Fruit fly (Drosophila melanogaster) whole organism, embryonic: Measurements from ENCODE around the gene vkg.

Experiments used
- Atf6 ChIP-seq: fragments of 200-800 bp; sonication (Bioruptor generic); IDR thresholded peaks from 2 replicates; pipeline ENCODE4 v1.3.6; 2022; ENCODE audit warnings: missing biosample characterization, missing genetic modification characterization
- Bgb ChIP-seq: fragments of 200-800 bp; sonication (Bioruptor generic); IDR thresholded peaks from 2 replicates; pipeline ENCODE4 v1.3.6; 2022; ENCODE audit warnings: missing biosample characterization, missing genetic modification characterization; ENCODE audit not compliant: partially characterized antibody
- CG10147 ChIP-seq: fragments of 200-800 bp; sonication (Bioruptor generic); optimal IDR thresholded peaks from 2 replicates; lab custom pipeline; 2019; ENCODE audit warnings: missing biosample characterization, mild to moderate bottlenecking, missing genetic modification characterization, moderate library complexity
- CG11247 ChIP-seq: fragments of 200-800 bp; sonication (Bioruptor generic); IDR thresholded peaks from 2 replicates; pipeline ENCODE4 v1.3.6; 2022; ENCODE audit warnings: missing biosample characterization, missing genetic modification characterization
- CG11560 ChIP-seq: fragments of 200-800 bp; sonication (Bioruptor generic); IDR thresholded peaks from 3 replicates; pipeline ENCODE4 v1.3.6; 2022; ENCODE audit warnings: missing biosample characterization, missing genetic modification characterization
- CG12236 ChIP-seq: fragments of 200-800 bp; sonication (Bioruptor generic); optimal IDR thresholded peaks from 2 replicates; lab custom pipeline; 2016; ENCODE audit warnings: missing biosample characterization, missing genetic modification characterization
- CG12299 ChIP-seq: fragments of 200-800 bp; sonication (Bioruptor generic); optimal IDR thresholded peaks from 2 replicates; lab custom pipeline; 2018; ENCODE audit warnings: missing biosample characterization, mild to moderate bottlenecking, missing genetic modification characterization
- CG1233 ChIP-seq: fragments of 200-800 bp; sonication (Bioruptor generic); optimal IDR thresholded peaks from 4 replicates; lab custom pipeline; 2018; ENCODE audit warnings: missing biosample characterization, mild to moderate bottlenecking, missing genetic modification characterization
- CG13624 ChIP-seq: fragments of 200-800 bp; sonication (Bioruptor generic); optimal IDR thresholded peaks from 2 replicates; lab custom pipeline; 2016; ENCODE audit warnings: missing biosample characterization, missing genetic modification characterization
- CG15269 ChIP-seq: fragments of 200-800 bp; sonication (Bioruptor generic); optimal IDR thresholded peaks from 2 replicates; lab custom pipeline; 2018; ENCODE audit warnings: missing biosample characterization, mild to moderate bottlenecking, missing genetic modification characterization, moderate library complexity
- CG1602 ChIP-seq: fragments of 200-800 bp; sonication (Bioruptor generic); optimal IDR thresholded peaks from 3 replicates; lab custom pipeline; 2016; ENCODE audit warnings: missing biosample characterization, missing genetic modification characterization
- CG1647 ChIP-seq: fragments of 200-800 bp; sonication (Bioruptor generic); optimal IDR thresholded peaks from 3 replicates; lab custom pipeline; 2016; ENCODE audit warnings: missing biosample characterization, missing genetic modification characterization
- CG17328 ChIP-seq: fragments of 200-800 bp; sonication (Bioruptor generic); IDR thresholded peaks from 2 replicates; pipeline ENCODE4 v1.3.6; 2022; ENCODE audit warnings: missing biosample characterization, missing genetic modification characterization
- CG18011 ChIP-seq: fragments of 200-800 bp; sonication (Bioruptor generic); optimal IDR thresholded peaks from 2 replicates; lab custom pipeline; 2017; ENCODE audit warnings: missing biosample characterization, missing genetic modification characterization, mild to moderate bottlenecking, moderate library complexity, missing genotype
- CG2120 ChIP-seq: fragments of 200-800 bp; sonication (Bioruptor generic); optimal IDR thresholded peaks from 3 replicates; lab custom pipeline; 2016; ENCODE audit warnings: missing biosample characterization, missing genetic modification characterization
- CG2889 ChIP-seq: fragments of 200-800 bp; sonication (Bioruptor generic); IDR thresholded peaks from 3 replicates; pipeline ENCODE4 v1.3.6; 2022; ENCODE audit warnings: missing biosample characterization, missing genetic modification characterization
- CG32532 ChIP-seq: fragments of 200-800 bp; sonication (Bioruptor generic); IDR thresholded peaks from 2 replicates; pipeline ENCODE4 v1.3.6; 2022; ENCODE audit warnings: missing biosample characterization, missing genetic modification characterization
- CG3838 ChIP-seq: fragments of 200-800 bp; sonication (Bioruptor generic); optimal IDR thresholded peaks from 3 replicates; lab custom pipeline; 2016; ENCODE audit warnings: missing biosample characterization, missing genetic modification characterization
- CG4328 ChIP-seq: fragments of 200-800 bp; sonication (Bioruptor generic); optimal IDR thresholded peaks from 3 replicates; lab custom pipeline; 2017; ENCODE audit warnings: missing biosample characterization, missing genetic modification reagents, missing genetic modification characterization
- CG7372 ChIP-seq: fragments of 200-800 bp; sonication (Bioruptor generic); IDR thresholded peaks from 2 replicates; pipeline ENCODE4 v1.3.6; 2022; ENCODE audit warnings: missing biosample characterization, missing genetic modification characterization
- CG7928 ChIP-seq: fragments of 200-800 bp; sonication (Bioruptor generic); optimal IDR thresholded peaks from 2 replicates; lab custom pipeline; 2017; ENCODE audit warnings: missing biosample characterization, mild to moderate bottlenecking, missing genetic modification characterization
- Dip3 ChIP-seq: fragments of 200-800 bp; sonication (Bioruptor generic); optimal IDR thresholded peaks from 3 replicates; lab custom pipeline; 2016; ENCODE audit warnings: missing biosample characterization, missing genetic modification characterization
- Hand ChIP-seq: fragments of 200-800 bp; sonication (Bioruptor generic); optimal IDR thresholded peaks from 2 replicates; lab custom pipeline; 2017; ENCODE audit warnings: mild to moderate bottlenecking, missing biosample characterization, missing genetic modification reagents, missing genetic modification characterization
- Hey ChIP-seq: fragments of 200-800 bp; sonication (Bioruptor generic); optimal IDR thresholded peaks from 3 replicates; lab custom pipeline; 2018; ENCODE audit warnings: missing biosample characterization, mild to moderate bottlenecking, missing genetic modification characterization
- Hr3 ChIP-seq: fragments of 200-800 bp; sonication (Bioruptor generic); optimal IDR thresholded peaks from 3 replicates; lab custom pipeline; 2016; ENCODE audit warnings: missing biosample characterization, missing genetic modification characterization
- Hr51 ChIP-seq, 2 experiments: fragments of 200-800 bp; sonication (Bioruptor generic); optimal IDR thresholded peaks; 2 replicates in 1 of 2; 3 replicates in 1 of 2; lab custom pipeline; 2016 to 2018; ENCODE audit warnings: missing biosample characterization in 2 of 2, missing genetic modification characterization in 2 of 2, mild to moderate bottlenecking in 1 of 2, moderate library complexity in 1 of 2
- Lim3 ChIP-seq: fragments of 200-800 bp; sonication (Bioruptor generic); IDR thresholded peaks from 2 replicates; pipeline ENCODE4 v1.3.6; 2022; ENCODE audit warnings: missing biosample characterization, missing genetic modification characterization
- chn ChIP-seq: fragments of 200-800 bp; sonication (Bioruptor generic); optimal IDR thresholded peaks from 2 replicates; lab custom pipeline; 2016; ENCODE audit warnings: missing biosample characterization, missing genetic modification characterization
- da ChIP-seq: fragments of 200-800 bp; sonication (Bioruptor generic); optimal IDR thresholded peaks from 2 replicates; lab custom pipeline; 2016; ENCODE audit warnings: missing biosample characterization, missing genetic modification characterization
- disco-r ChIP-seq: fragments of 200-800 bp; sonication (Bioruptor generic); optimal IDR thresholded peaks from 2 replicates; lab custom pipeline; 2016; ENCODE audit warnings: missing biosample characterization, missing genetic modification characterization
- emc ChIP-seq: fragments of 200-800 bp; sonication (Bioruptor generic); optimal IDR thresholded peaks from 2 replicates; lab custom pipeline; 2016; ENCODE audit warnings: missing biosample characterization, missing genetic modification characterization
- en ChIP-seq: fragments of 200-800 bp; sonication (Bioruptor generic); optimal IDR thresholded peaks from 2 replicates; lab custom pipeline; 2016; ENCODE audit warnings: missing biosample characterization, missing genetic modification characterization
- ewg ChIP-seq: fragments of 200-800 bp; sonication (Bioruptor generic); optimal IDR thresholded peaks from 3 replicates; lab custom pipeline; 2017; ENCODE audit warnings: mild to moderate bottlenecking, missing biosample characterization, missing genetic modification reagents, missing genetic modification characterization
- grn ChIP-seq: fragments of 200-800 bp; sonication (Bioruptor generic); optimal IDR thresholded peaks from 3 replicates; lab custom pipeline; 2017; ENCODE audit warnings: missing biosample characterization, missing genetic modification characterization
- hb ChIP-seq: fragments of 200-800 bp; sonication (Bioruptor generic); IDR thresholded peaks from 3 replicates; pipeline ENCODE4 v1.3.6; 2022; ENCODE audit warnings: missing biosample characterization, missing genetic modification characterization; ENCODE audit not compliant: partially characterized antibody
- jing ChIP-seq: fragments of 200-800 bp; sonication (Bioruptor generic); optimal IDR thresholded peaks from 2 replicates; lab custom pipeline; 2018; ENCODE audit warnings: missing biosample characterization, mild to moderate bottlenecking, missing genetic modification characterization
- klu ChIP-seq: fragments of 200-800 bp; sonication (Bioruptor generic); IDR thresholded peaks from 2 replicates; pipeline ENCODE4 v1.3.6; 2022; ENCODE audit warnings: missing biosample characterization, missing genetic modification characterization
- lmd ChIP-seq: fragments of 200-800 bp; sonication (Bioruptor generic); IDR thresholded peaks from 2 replicates; pipeline ENCODE4 v1.3.6; 2022; ENCODE audit warnings: missing biosample characterization, missing genetic modification characterization
- luna ChIP-seq: fragments of 200-800 bp; sonication (Bioruptor generic); optimal IDR thresholded peaks from 2 replicates; lab custom pipeline; 2016; ENCODE audit warnings: missing biosample characterization, missing genetic modification characterization
- nerfin-1 ChIP-seq: fragments of 200-800 bp; sonication (Bioruptor generic); optimal IDR thresholded peaks from 3 replicates; lab custom pipeline; 2019; ENCODE audit warnings: missing biosample characterization, mild to moderate bottlenecking, missing genetic modification characterization, moderate library complexity
- oc ChIP-seq: fragments of 200-800 bp; sonication (Bioruptor generic); optimal IDR thresholded peaks from 2 replicates; lab custom pipeline; 2018; ENCODE audit warnings: missing biosample characterization, mild to moderate bottlenecking, missing genetic modification characterization, moderate library complexity
- odd ChIP-seq: fragments of 200-800 bp; sonication (Bioruptor generic); optimal IDR thresholded peaks from 2 replicates; lab custom pipeline; 2017; ENCODE audit warnings: missing biosample characterization, mild to moderate bottlenecking, missing genetic modification characterization
- pan ChIP-seq, 4 experiments: fragments of >200 bp in 3 of 4; fragments of 200-800 bp in 1 of 4; sonication (Bioruptor generic) in 1 of 4; optimal IDR thresholded peaks in 3 of 4; IDR thresholded peaks in 1 of 4; 2 replicates each; pipeline versions ENCODE4 v1.3.6 to Lab custom; 2017 to 2022; ENCODE audit warnings: missing biosample characterization in 2 of 4, missing genetic modification characterization in 2 of 4, mixed read lengths in 1 of 4
- pros ChIP-seq: fragments of 200-800 bp; sonication (Bioruptor generic); optimal IDR thresholded peaks from 3 replicates; lab custom pipeline; 2019; ENCODE audit warnings: missing biosample characterization, mild to moderate bottlenecking, missing genetic modification characterization, moderate library complexity
- sim ChIP-seq: fragments of 200-800 bp; sonication (Bioruptor generic); IDR thresholded peaks from 2 replicates; pipeline ENCODE4 v1.3.6; 2022; ENCODE audit warnings: missing biosample characterization, missing genetic modification characterization
- sr ChIP-seq: fragments of 200-800 bp; sonication (Bioruptor generic); IDR thresholded peaks from 3 replicates; pipeline ENCODE4 v1.3.6; 2022; ENCODE audit warnings: missing biosample characterization, missing genetic modification characterization
- unc-4 ChIP-seq: fragments of 200-800 bp; sonication (Bioruptor generic); IDR thresholded peaks from 2 replicates; pipeline ENCODE4 v1.3.6; 2022; ENCODE audit warnings: missing biosample characterization, missing genetic modification characterization; ENCODE audit not compliant: partially characterized antibody
- unpg ChIP-seq: fragments of 200-800 bp; sonication (Bioruptor generic); optimal IDR thresholded peaks from 3 replicates; lab custom pipeline; 2018; ENCODE audit warnings: missing biosample characterization, mild to moderate bottlenecking, missing genetic modification characterization, moderate library complexity
- vfl ChIP-seq: fragments of 200-800 bp; sonication (Bioruptor generic); optimal IDR thresholded peaks from 2 replicates; lab custom pipeline; 2016; ENCODE audit warnings: missing biosample characterization, missing genetic modification characterization

vkg gene

dm6 chr2L:4981278-4981966 lies 46.6 kb downstream of the vkg start, which contains the start of the genes CG8892 and CG34126 (continued):
- TF ChIP-seq CG32532 (peak; percentile 96), Hey (tag; lab: Kevin White, UChicago) (peak; percentile 87), Lim3 (GFP tag; lab: Robert Waterston, UW) (peak; percentile 83), CG13624 (GFP tag; lab: Kevin White, UChicago) (peak; percentile 96), Dip3 (GFP tag; lab: Kevin White, UChicago) (peak; percentile 98), CG7928 (GFP tag; lab: Kevin White, UChicago) (peak; percentile 77), CG3838 (GFP tag; lab: Kevin White, UChicago) (peak; percentile 87), da (peak; percentile 90), Bgb (GFP tag; lab: Robert Waterston, UW) (peak; percentile 45; the same call in 1 of the 2 replicates), luna (peak; percentile 87), ewg (GFP tag; lab: Kevin White, UChicago) (peak; percentile 95), CG1602 (GFP tag; lab: Kevin White, UChicago) (peak; percentile 99), CG2889 (GFP tag; lab: Robert Waterston, UW) (peak; percentile 95), CG18011 (GFP tag; lab: Kevin White, UChicago) (peak; percentile 90), oc (tag; lab: Kevin White, UChicago) (peak; percentile 89), sr (peak; percentile 58; the same call in 2 of the 3 replicates), Hr51 (GFP tag; optimal IDR thresholded peaks at IDR 0.05; lab: Kevin White, UChicago) (peak; percentile 95 to 98), odd (GFP tag; lab: Kevin White, UChicago) (peak; percentile 90), sim (GFP tag; lab: Robert Waterston, UW) (peak; percentile 87), CG10147 (GFP tag; lab: Kevin White, UChicago) (peak; percentile 94), Hand (GFP tag; lab: Kevin White, UChicago) (peak; percentile 82), CG4328 (GFP tag; lab: Kevin White, UChicago) (peak; percentile 97), pros (GFP tag; lab: Kevin White, UChicago) (peak; percentile 51), pan (optimal IDR thresholded peaks at IDR 0.05; lab: Kevin White, UChicago) (no peak), pan (GFP tag; optimal IDR thresholded peaks at IDR 0.05 in 1 of 2, IDR thresholded peaks at IDR 0.05 in 1 of 2) (peak in 1 of 2 experiments; percentile 94), Atf6 (GFP tag; lab: Robert Waterston, UW) (peak; percentile 97), klu (GFP tag; lab: Robert Waterston, UW) (peak; percentile 97), Hr3 (GFP tag; lab: Kevin White, UChicago) (peak; percentile 99), CG2120 (GFP tag; lab: Kevin White, UChicago) (peak; percentile 99), grn (GFP tag; lab: Kevin White, UChicago) (peak; percentile 86), CG17328 (GFP tag; lab: Robert Waterston, UW) (peak; percentile 92), emc (GFP tag; lab: Kevin White, UChicago) (peak; percentile 93), CG11247 (GFP tag; lab: Robert Waterston, UW) (peak; percentile 96), chn (peak; percentile 98), vfl (GFP tag; lab: Kevin White, UChicago) (peak; percentile 97), CG15269 (tag; lab: Kevin White, UChicago) (peak; percentile 96), CG12299 (peak; percentile 92), CG11560 (peak; percentile 90), CG1233 (peak; percentile 97), CG12236 (GFP tag; lab: Kevin White, UChicago) (peak; percentile 87), disco-r (GFP tag; lab: Kevin White, UChicago) (peak; percentile 83), unc-4 (0 out of 2 replicates have a peak, but pooled peaks have one; percentile 27), hb (GFP tag; lab: Robert Waterston, UW) (no peak), en (peak; percentile 91), lmd (GFP tag; lab: Robert Waterston, UW) (peak; percentile 97), unpg (peak; percentile 94), nerfin-1 (peak; percentile 97), jing (GFP tag; lab: Kevin White, UChicago) (peak; percentile 95), CG7372 (peak; percentile 97), CG1647 (GFP tag; lab: Kevin White, UChicago) (peak; percentile 98)
